Worm (Caenorhabditis elegans) whole organism, L4 larva: Measurements from ENCODE around the gene rer-1.

ENCODE experiments used
- mes-2 ChIP-seq: sonication (generic microtip); optimal IDR thresholded peaks from 2 replicates; lab custom pipeline; 2016; ENCODE audit warnings: missing genotype, mild to moderate bottlenecking, missing genetic modification characterization, missing compliant biosample characterization; ENCODE audit not compliant: poor library complexity, severe bottlenecking
- snpc-4 ChIP-seq: fragments of 150-350 bp; optimal IDR thresholded peaks from 2 replicates; lab custom pipeline; 2014; ENCODE audit warnings: missing biosample characterization, missing genetic modification characterization
- unc-62 ChIP-seq, 3 experiments: fragments of 150-350 bp in 1 of 3; sonication (generic microtip); optimal IDR thresholded peaks in 2 of 3; peaks in 1 of 3; 1 replicate in 1 of 3; 2 replicates in 2 of 3; lab custom pipeline; 2014 to 2017; ENCODE audit warnings: missing biosample characterization in 3 of 3, missing genetic modification characterization in 3 of 3, missing genetic modification reagents in 3 of 3, missing genotype in 1 of 3
- zag-1 ChIP-seq: fragments of 150-350 bp; optimal IDR thresholded peaks from 2 replicates; lab custom pipeline; 2014; ENCODE audit warnings: missing biosample characterization, missing genetic modification characterization

- no peak for TF ChIP-seq unc-62 (GFP tag; optimal IDR thresholded peaks at IDR 0.05 in 1 of 2; lab: Kevin White, UChicago)
- no peak for TF ChIP-seq unc-62 (tag; optimal IDR thresholded peaks at IDR 0.05; lab: Kevin White, UChicago)
- TF ChIP-seq zag-1 (tag; lab: Kevin White, UChicago): no peak
- no peak for TF ChIP-seq snpc-4
- TF ChIP-seq mes-2 (tag; lab: Kevin White, UChicago): no peak
Measured at ce11 chrII:8830917-8831316, 19.7 kb downstream of the rer-1 start.
